Worm (Caenorhabditis elegans) whole organism, L3 larva: ENCODE measurements around the gene ZC13.10.

Experiments
- R02D3.7 ChIP-seq: fragments of 150-350 bp; optimal IDR thresholded peaks from 2 replicates; lab custom pipeline; 2014; ENCODE audit warnings: missing biosample characterization, missing genetic modification characterization
- ZK546.5 ChIP-seq: sonication (generic microtip); optimal IDR thresholded peaks from 2 replicates; lab custom pipeline; 2017; ENCODE audit warnings: missing biosample characterization, missing genetic modification characterization
- aly-2 ChIP-seq: fragments of 150-350 bp; optimal IDR thresholded peaks from 2 replicates; lab custom pipeline; 2014; ENCODE audit warnings: missing biosample characterization, missing genetic modification characterization
- ama-1 ChIP-seq: fragments of 150-350 bp; optimal IDR thresholded peaks from 2 replicates; lab custom pipeline; 2018
- ceh-16 ChIP-seq: sonication (generic microtip); optimal IDR thresholded peaks from 2 replicates; lab custom pipeline; 2017; ENCODE audit warnings: missing biosample characterization, missing genetic modification characterization
- ceh-28 ChIP-seq: fragments of 150-350 bp; optimal IDR thresholded peaks from 2 replicates; lab custom pipeline; 2014; ENCODE audit warnings: missing biosample characterization, missing genetic modification reagents, missing genetic modification characterization
- ceh-82 ChIP-seq: fragments of 150-350 bp; optimal IDR thresholded peaks from 2 replicates; lab custom pipeline; 2014; ENCODE audit warnings: missing biosample characterization, missing genetic modification characterization
- ceh-9 ChIP-seq: sonication (generic microtip); optimal IDR thresholded peaks from 2 replicates; lab custom pipeline; 2018; ENCODE audit warnings: missing biosample characterization, missing genetic modification characterization
- daf-12 ChIP-seq: fragments of 150-350 bp; optimal IDR thresholded peaks from 2 replicates; lab custom pipeline; 2014; ENCODE audit warnings: missing biosample characterization, missing genetic modification reagents, missing genetic modification characterization
- egl-27 ChIP-seq: sonication (generic microtip); optimal IDR thresholded peaks from 4 replicates; lab custom pipeline; 2017; ENCODE audit warnings: missing biosample characterization, missing genetic modification reagents, missing genetic modification characterization
- egl-5 ChIP-seq: fragments of 150-350 bp; optimal IDR thresholded peaks from 2 replicates; lab custom pipeline; 2017; ENCODE audit warnings: missing biosample characterization, missing genetic modification reagents, missing genetic modification characterization, inconsistent platforms
- elt-1 ChIP-seq: fragments of 150-350 bp; optimal IDR thresholded peaks from 2 replicates; lab custom pipeline; 2014; ENCODE audit warnings: missing biosample characterization, missing genetic modification characterization
- elt-2 ChIP-seq: sonication (generic microtip); optimal IDR thresholded peaks from 2 replicates; lab custom pipeline; 2016; ENCODE audit warnings: missing genetic modification reagents, mild to moderate bottlenecking, missing genetic modification characterization, missing compliant biosample characterization
- elt-3 ChIP-seq, 3 experiments: fragments of 150-350 bp in 1 of 3; sonication (generic microtip) in 2 of 3; optimal IDR thresholded peaks; 2 replicates in 2 of 3; 4 replicates in 1 of 3; lab custom pipeline; 2014 to 2017; ENCODE audit warnings: missing biosample characterization in 3 of 3, missing genetic modification characterization in 3 of 3
- eor-1 ChIP-seq, 2 experiments: fragments of 150-350 bp; optimal IDR thresholded peaks; 2 replicates each; lab custom pipeline; 2014 to 2018; ENCODE audit warnings: missing biosample characterization in 2 of 2, missing genetic modification characterization in 2 of 2
- fkh-10 ChIP-seq: sonication (generic microtip); optimal IDR thresholded peaks from 2 replicates; lab custom pipeline; 2017; ENCODE audit warnings: missing biosample characterization, missing genetic modification reagents, missing genetic modification characterization
- fkh-2 ChIP-seq: fragments of 150-350 bp; optimal IDR thresholded peaks from 2 replicates; lab custom pipeline; 2014; ENCODE audit warnings: missing biosample characterization, missing genetic modification reagents, missing genetic modification characterization
- fos-1 ChIP-seq: fragments of 150-350 bp; optimal IDR thresholded peaks from 2 replicates; lab custom pipeline; 2014; ENCODE audit warnings: missing biosample characterization, missing genetic modification characterization
- hmg-11 ChIP-seq: sonication (generic microtip); optimal IDR thresholded peaks from 2 replicates; lab custom pipeline; 2016; ENCODE audit warnings: missing genetic modification characterization, missing compliant biosample characterization
- jun-1 ChIP-seq: fragments of 150-350 bp; optimal IDR thresholded peaks from 2 replicates; lab custom pipeline; 2014; ENCODE audit warnings: missing biosample characterization, missing genetic modification reagents, missing genetic modification characterization
- lin-15B ChIP-seq: fragments of 150-350 bp; optimal IDR thresholded peaks from 2 replicates; lab custom pipeline; 2014; ENCODE audit warnings: missing biosample characterization, missing genetic modification characterization
- lin-39 ChIP-seq: fragments of 150-350 bp; optimal IDR thresholded peaks from 2 replicates; lab custom pipeline; 2018; ENCODE audit warnings: missing biosample characterization, missing genetic modification reagents, missing genetic modification characterization
- lsy-12 ChIP-seq: sonication (generic microtip); optimal IDR thresholded peaks from 2 replicates; lab custom pipeline; 2016; ENCODE audit warnings: mild to moderate bottlenecking, missing genetic modification characterization, missing compliant biosample characterization
- mdl-1 ChIP-seq: fragments of 150-350 bp; optimal IDR thresholded peaks from 2 replicates; lab custom pipeline; 2014; ENCODE audit warnings: missing biosample characterization, missing genetic modification characterization
- mml-1 ChIP-seq: fragments of 150-350 bp; sonication (generic microtip); optimal IDR thresholded peaks from 3 replicates; lab custom pipeline; 2014; ENCODE audit warnings: missing biosample characterization, missing genetic modification characterization
- nfya-1 ChIP-seq: sonication (generic microtip); optimal IDR thresholded peaks from 2 replicates; lab custom pipeline; 2017; ENCODE audit warnings: missing genetic modification characterization, mild to moderate bottlenecking, missing compliant biosample characterization, antibody characterized with exemption, moderate library complexity; ENCODE audit not compliant: insufficient read depth
- nhr-11 ChIP-seq: fragments of 150-350 bp; optimal IDR thresholded peaks from 2 replicates; lab custom pipeline; 2014; ENCODE audit warnings: missing biosample characterization, missing genetic modification characterization
- nhr-12 ChIP-seq: fragments of 150-350 bp; optimal IDR thresholded peaks from 2 replicates; lab custom pipeline; 2014; ENCODE audit warnings: missing biosample characterization, missing genetic modification characterization
- nhr-23 ChIP-seq: fragments of 150-350 bp; optimal IDR thresholded peaks from 2 replicates; lab custom pipeline; 2014; ENCODE audit warnings: missing biosample characterization, missing genetic modification reagents, missing genetic modification characterization
- nhr-25 ChIP-seq: sonication (generic microtip); optimal IDR thresholded peaks from 2 replicates; lab custom pipeline; 2017; ENCODE audit warnings: missing biosample characterization, missing genetic modification characterization
- nhr-28 ChIP-seq: fragments of 150-350 bp; optimal IDR thresholded peaks from 2 replicates; lab custom pipeline; 2014; ENCODE audit warnings: missing biosample characterization, missing genetic modification characterization
- nhr-43 ChIP-seq: sonication (generic microtip); optimal IDR thresholded peaks from 2 replicates; lab custom pipeline; 2016; ENCODE audit warnings: mild to moderate bottlenecking, missing genetic modification characterization, missing compliant biosample characterization; ENCODE audit not compliant: poor library complexity, severe bottlenecking
- nhr-67 ChIP-seq: fragments of 150-350 bp; optimal IDR thresholded peaks from 2 replicates; lab custom pipeline; 2014; ENCODE audit warnings: missing biosample characterization, missing genetic modification characterization
- nhr-77 ChIP-seq: fragments of 150-350 bp; optimal IDR thresholded peaks from 2 replicates; lab custom pipeline; 2014; ENCODE audit warnings: missing biosample characterization, missing genetic modification characterization
- pha-4 ChIP-seq: fragments of 150-350 bp; optimal IDR thresholded peaks from 2 replicates; lab custom pipeline; 2014; ENCODE audit warnings: missing biosample characterization, missing genetic modification reagents, missing genetic modification characterization
- pqm-1 ChIP-seq: fragments of 150-350 bp; optimal IDR thresholded peaks from 2 replicates; lab custom pipeline; 2017; ENCODE audit warnings: missing biosample characterization, missing genetic modification characterization, inconsistent platforms
- sea-2 ChIP-seq: fragments of 150-350 bp; sonication (generic microtip); optimal IDR thresholded peaks from 4 replicates; lab custom pipeline; 2014; ENCODE audit warnings: missing biosample characterization, missing genetic modification reagents, missing genetic modification characterization
- skn-1 ChIP-seq: fragments of 150-350 bp; optimal IDR thresholded peaks from 2 replicates; lab custom pipeline; 2014; ENCODE audit warnings: missing biosample characterization, missing genetic modification characterization
- snpc-4 ChIP-seq: fragments of 150-350 bp; optimal IDR thresholded peaks from 2 replicates; lab custom pipeline; 2014; ENCODE audit warnings: missing biosample characterization, missing genetic modification characterization
- tbx-2 ChIP-seq: sonication (generic microtip); optimal IDR thresholded peaks from 2 replicates; lab custom pipeline; 2016; ENCODE audit warnings: mild to moderate bottlenecking, missing genetic modification characterization, missing compliant biosample characterization
- unc-39 ChIP-seq: sonication (generic microtip); optimal IDR thresholded peaks from 4 replicates; lab custom pipeline; 2017; ENCODE audit warnings: missing biosample characterization, missing genetic modification characterization
- unc-62 ChIP-seq: fragments of 150-350 bp; sonication (generic microtip); optimal IDR thresholded peaks from 4 replicates; lab custom pipeline; 2014; ENCODE audit warnings: missing biosample characterization, missing genetic modification reagents, missing genetic modification characterization
- zag-1 ChIP-seq: fragments of 150-350 bp; optimal IDR thresholded peaks from 2 replicates; lab custom pipeline; 2014; ENCODE audit warnings: missing biosample characterization, missing genetic modification characterization
- ztf-11 ChIP-seq: fragments of 150-350 bp; optimal IDR thresholded peaks from 2 replicates; lab custom pipeline; 2014; ENCODE audit warnings: missing biosample characterization, missing genetic modification characterization
- ztf-4 ChIP-seq: fragments of 150-350 bp; optimal IDR thresholded peaks from 2 replicates; lab custom pipeline; 2014; ENCODE audit warnings: missing biosample characterization, missing genetic modification characterization

ZC13.10 gene

ce11 chrX:871020-871419, 31.4 kb downstream of the ZC13.10 start, which contains the start of gene lgl-1:
TSS of gene lgl-1 (minus strand) at chrX:871089.
- TF ChIP-seq unc-39 (tag; lab: Kevin White, UChicago), result no peak
- peak; percentile 18 for TF ChIP-seq pqm-1 (tag; lab: Kevin White, UChicago)
- TF ChIP-seq nfya-1, result peak; percentile 3
- peak; percentile 53 for TF ChIP-seq nhr-25 (tag; lab: Kevin White, UChicago)
- no peak for TF ChIP-seq ama-1 (lab: Kevin White, UChicago)
- no peak for TF ChIP-seq ceh-28 (tag; lab: Kevin White, UChicago)
- no peak for TF ChIP-seq elt-1 (tag; lab: Kevin White, UChicago)
- no peak for TF ChIP-seq ztf-4 (tag; lab: Kevin White, UChicago)
- TF ChIP-seq nhr-43 (tag; lab: Kevin White, UChicago), result no peak
- peak; percentile 67 for TF ChIP-seq lin-39
- TF ChIP-seq hmg-11 (tag; lab: Kevin White, UChicago), result peak; percentile 59
- no peak for TF ChIP-seq nhr-12 (tag; lab: Kevin White, UChicago)
- TF ChIP-seq elt-2 (tag; lab: Kevin White, UChicago), result peak; percentile 31
- TF ChIP-seq fkh-10 (GFP tag; lab: Kevin White, UChicago), result no peak
- no peak for TF ChIP-seq egl-5 (tag; lab: Kevin White, UChicago)
- peak; percentile 54 for TF ChIP-seq jun-1
- no peak for TF ChIP-seq sea-2 (GFP tag; lab: Kevin White, UChicago)
- TF ChIP-seq nhr-23 (tag; lab: Kevin White, UChicago), result peak; percentile 30
- no peak for TF ChIP-seq mml-1
- no peak for TF ChIP-seq nhr-28

- no peak for TF ChIP-seq jun-1
- no peak for TF ChIP-seq hmg-11 (tag; lab: Kevin White, UChicago)
- TF ChIP-seq R02D3.7 (tag; lab: Kevin White, UChicago), result no peak
- TF ChIP-seq nhr-12 (tag; lab: Kevin White, UChicago), result no peak
- no peak for TF ChIP-seq nhr-25 (tag; lab: Kevin White, UChicago)
- no peak for TF ChIP-seq nhr-28
- TF ChIP-seq skn-1 (tag; lab: Kevin White, UChicago), result no peak
- TF ChIP-seq unc-39 (tag; lab: Kevin White, UChicago), result no peak
- TF ChIP-seq mdl-1, result no peak
- TF ChIP-seq, all 47 proteins: peak for 0
Measured at ce11 chrX:865214-865613, 37.2 kb downstream of the ZC13.10 start.

DNA sequence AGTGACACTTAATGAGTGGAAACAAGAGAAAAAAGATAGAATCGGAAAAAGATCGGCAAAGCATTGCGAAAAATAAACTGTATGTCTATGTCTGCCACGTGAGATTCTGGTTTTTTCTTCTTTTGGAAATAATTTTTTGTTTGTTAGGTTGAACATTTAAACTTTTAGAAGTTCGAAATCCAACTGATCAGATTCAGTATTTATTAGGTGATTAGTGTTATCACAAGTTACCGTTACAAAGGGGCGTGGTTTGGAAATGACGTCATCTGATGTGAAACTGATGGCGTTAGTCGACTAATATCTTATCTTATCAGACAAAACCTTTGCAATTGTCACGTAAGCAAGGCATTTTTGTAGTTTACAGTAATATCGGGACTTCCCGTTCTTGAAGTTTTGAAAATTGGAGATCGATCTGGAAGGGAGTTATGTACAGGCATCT, 38.1 kb downstream of the ZC13.10 start:
- TF ChIP-seq ztf-11 (tag; lab: Kevin White, UChicago) (no peak), aly-2 (tag; lab: Kevin White, UChicago) (no peak), skn-1 (tag; lab: Kevin White, UChicago) (no peak), eor-1 (tag; optimal IDR thresholded peaks at IDR 0.05; lab: Kevin White, UChicago) (no peak), egl-5 (tag; lab: Kevin White, UChicago) (no peak), ceh-16 (tag; lab: Kevin White, UChicago) (no peak), elt-1 (tag; lab: Kevin White, UChicago) (no peak), hmg-11 (tag; lab: Kevin White, UChicago) (no peak), fkh-2 (tag; lab: Kevin White, UChicago) (no peak), lin-15B (tag; lab: Kevin White, UChicago) (no peak), unc-62 (GFP tag; lab: Kevin White, UChicago) (no peak), nhr-25 (tag; lab: Kevin White, UChicago) (peak; percentile 90), jun-1 (peak; percentile 71), pqm-1 (tag; lab: Kevin White, UChicago) (no peak), nhr-43 (tag; lab: Kevin White, UChicago) (peak; percentile 91), lsy-12 (tag; lab: Kevin White, UChicago) (peak; percentile 39), pha-4 (no peak), tbx-2 (peak; percentile 45), daf-12 (tag; lab: Kevin White, UChicago) (no peak), elt-3 (tag; optimal IDR thresholded peaks at IDR 0.05; lab: Kevin White, UChicago) (peak; percentile 48 to 94 (median 70)), elt-2 (tag; lab: Kevin White, UChicago) (no peak), nhr-23 (tag; lab: Kevin White, UChicago) (peak; percentile 92), ama-1 (lab: Kevin White, UChicago) (peak; percentile 24), ZK546.5 (tag; lab: Kevin White, UChicago) (no peak), lin-39 (no peak), nhr-67 (tag; lab: Kevin White, UChicago) (no peak), ztf-4 (tag; lab: Kevin White, UChicago) (peak; percentile 59), ceh-28 (tag; lab: Kevin White, UChicago) (peak; percentile 10), zag-1 (no peak), ceh-82 (tag; lab: Kevin White, UChicago) (no peak), mml-1 (no peak), nhr-77 (tag; lab: Kevin White, UChicago) (no peak), nhr-28 (no peak), ceh-9 (tag; lab: Kevin White, UChicago) (no peak), nhr-11 (tag; lab: Kevin White, UChicago) (no peak), fos-1 (no peak), nfya-1 (peak; percentile 29), R02D3.7 (tag; lab: Kevin White, UChicago) (no peak), mdl-1 (peak; percentile 69), snpc-4 (no peak), sea-2 (GFP tag; lab: Kevin White, UChicago) (no peak), fkh-10 (GFP tag; lab: Kevin White, UChicago) (no peak), nhr-12 (tag; lab: Kevin White, UChicago) (no peak), egl-27 (tag; lab: Kevin White, UChicago) (no peak), unc-39 (tag; lab: Kevin White, UChicago) (no peak)
